Fruit fly (Drosophila melanogaster) S2 (cell line): Measurements from ENCODE around the gene CG45101.

Source experiments
- CG8478 ChIP-seq: fragments of >200 bp; optimal IDR thresholded peaks from 2 replicates; lab custom pipeline; 2018
- CTCF ChIP-seq, 2 experiments: fragments of >200 bp; optimal IDR thresholded peaks; 2 replicates each; lab custom pipeline; 2018

DNA sequence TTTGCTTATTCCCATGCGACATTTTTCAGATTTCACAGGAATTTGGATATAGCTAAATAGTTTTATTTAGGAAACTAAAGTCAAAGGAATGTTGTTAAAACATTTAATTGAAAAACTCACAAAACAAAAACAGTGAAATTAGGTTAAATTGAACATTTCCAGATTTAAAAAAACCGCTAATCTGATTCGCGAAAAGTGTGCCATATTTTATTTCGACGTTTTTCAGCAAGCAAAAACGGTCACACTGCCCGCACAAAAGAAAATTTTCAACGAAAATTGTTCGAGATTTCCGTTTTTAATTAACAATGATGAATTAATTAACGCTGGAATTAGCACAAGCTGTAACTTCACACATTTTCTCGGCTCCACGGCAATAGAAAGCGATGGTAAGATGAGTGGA is 44.7 kb downstream of the CG45101 start, which contains the start of the genes CG34012 and emei:
- TF ChIP-seq CG8478 (lab: Kevin White, UChicago) (no peak), CTCF (optimal IDR thresholded peaks at IDR 0.05; lab: Kevin White, UChicago) (no peak)
